Fruit fly (Drosophila melanogaster): ENCODE data around the gene Uch.

The Uch gene

dm6 chr2L:2197475-2198118, 16.4 kb downstream of the Uch start, which contains the start of gene COX7AL2 (continued):
- TF ChIP-seq Meics (GFP tag; optimal IDR thresholded peaks at IDR 0.05) (peak; percentile 5), CG4282 (GFP tag; optimal IDR thresholded peaks at IDR 0.05) (no peak), toy (GFP tag; IDR thresholded peaks at IDR 0.05) (no peak), BEAF-32 (GFP tag; optimal IDR thresholded peaks at IDR 0.05) (peak; percentile 59), bcd (GFP tag; optimal IDR thresholded peaks at IDR 0.05) (peak; percentile 36), B-H2 (GFP tag; optimal IDR thresholded peaks at IDR 0.05) (no peak), stc (GFP tag; IDR thresholded peaks at IDR 0.05) (no peak), pb (GFP tag; optimal IDR thresholded peaks at IDR 0.05) (no peak), Vsx1 (GFP tag; optimal IDR thresholded peaks at IDR 0.05) (peak; percentile 91), CG30403 (GFP tag; optimal IDR thresholded peaks at IDR 0.05) (peak; percentile 39), p53 (GFP tag; optimal IDR thresholded peaks at IDR 0.05) (no peak), ERR (GFP tag; optimal IDR thresholded peaks at IDR 0.05) (peak; percentile 51), exex (tag; optimal IDR thresholded peaks at IDR 0.05) (peak; percentile 34), CG2202 (tag; optimal IDR thresholded peaks at IDR 0.05) (no peak), Stat92E (GFP tag; optimal IDR thresholded peaks at IDR 0.05) (peak in 1 of 3 experiments; percentile 70), CG15601 (tag; optimal IDR thresholded peaks at IDR 0.05) (no peak), Lim3 (GFP tag; IDR thresholded peaks at IDR 0.05) (no peak), CG4424 (GFP tag; optimal IDR thresholded peaks at IDR 0.05) (peak; percentile 37), ewg (GFP tag; optimal IDR thresholded peaks at IDR 0.05) (peak; percentile 20), CG11695 (GFP tag; IDR thresholded peaks at IDR 0.05) (no peak)

- TF ChIP-seq CG1529 (GFP tag; optimal IDR thresholded peaks at IDR 0.05): peak; percentile 35
- TF ChIP-seq Dbx (GFP tag; IDR thresholded peaks at IDR 0.05): no peak
- no peak for TF ChIP-seq ranshi (GFP tag; IDR thresholded peaks at IDR 0.05)
- TF ChIP-seq Lim3 (GFP tag; IDR thresholded peaks at IDR 0.05): no peak
- no peak for TF ChIP-seq Dref (GFP tag; IDR thresholded peaks at IDR 0.05)
- no peak for TF ChIP-seq Sin3A (optimal IDR thresholded peaks at IDR 0.05)
- TF ChIP-seq CG4820 (GFP tag; optimal IDR thresholded peaks at IDR 0.05): peak; percentile 51
- TF ChIP-seq CG10209 (GFP tag; optimal IDR thresholded peaks at IDR 0.05): peak; percentile 69
- TF ChIP-seq CG13894 (tag; optimal IDR thresholded peaks at IDR 0.05): peak; percentile 93
- TF ChIP-seq ewg (GFP tag; optimal IDR thresholded peaks at IDR 0.05): peak; percentile 35
- no peak for TF ChIP-seq maf-S (GFP tag; optimal IDR thresholded peaks at IDR 0.05)
- peak; percentile 18 for TF ChIP-seq CG5245 (GFP tag; optimal IDR thresholded peaks at IDR 0.05)
- TF ChIP-seq trh (GFP tag; optimal IDR thresholded peaks at IDR 0.05): no peak
- no peak for TF ChIP-seq Aef1 (GFP tag; IDR thresholded peaks at IDR 0.05)
- TF ChIP-seq CG6175 (GFP tag; IDR thresholded peaks at IDR 0.05): no peak
- no peak for TF ChIP-seq slp2 (GFP tag; optimal IDR thresholded peaks at IDR 0.05)
- peak; percentile 84 for TF ChIP-seq CG13296 (GFP tag; optimal IDR thresholded peaks at IDR 0.05)
- no peak for TF ChIP-seq CG32772 (GFP tag; IDR thresholded peaks at IDR 0.05)
- no peak for TF ChIP-seq Hmx (GFP tag; optimal IDR thresholded peaks at IDR 0.05)
- TF ChIP-seq ATbp (GFP tag; optimal IDR thresholded peaks at IDR 0.05): no peak
- TF ChIP-seq CG1024 (GFP tag; IDR thresholded peaks at IDR 0.05): no peak
- peak; percentile 99 for TF ChIP-seq CG3065 (GFP tag; optimal IDR thresholded peaks at IDR 0.05)
- TF ChIP-seq pita (GFP tag; optimal IDR thresholded peaks at IDR 0.05): no peak
- peak; percentile 61 for TF ChIP-seq Hand (GFP tag; optimal IDR thresholded peaks at IDR 0.05)
- TF ChIP-seq CHES-1-like (GFP tag; optimal IDR thresholded peaks at IDR 0.05): peak; percentile 3
- TF ChIP-seq CG2202 (tag; optimal IDR thresholded peaks at IDR 0.05): no peak
- TF ChIP-seq Med (GFP tag): peak; percentile 89
- TF ChIP-seq pum (GFP tag; optimal IDR thresholded peaks at IDR 0.05): no peak
- no peak for TF ChIP-seq zfh1 (GFP tag; IDR thresholded peaks at IDR 0.05)
- TF ChIP-seq croc (GFP tag; conservative IDR thresholded peaks at IDR 0.05): no peak
- TF ChIP-seq Dll (GFP tag; IDR thresholded peaks at IDR 0.05; ENCODE audit: partially characterized antibody): no peak
- peak; percentile 26 for TF ChIP-seq CTCF (GFP tag; optimal IDR thresholded peaks at IDR 0.05)
Measured at dm6 chr2L:2196590-2197474, 17.2 kb downstream of the Uch start.
